Fruit fly (Drosophila melanogaster) whole organism, embryonic: ENCODE results near the gene COX7AL.

Experiments used
- CG11093 ChIP-seq: fragments of 200-800 bp; sonication (Bioruptor generic); IDR thresholded peaks from 3 replicates; pipeline ENCODE4 v1.3.6; 2022; ENCODE audit warnings: missing biosample characterization, missing genetic modification characterization
- CG14667 ChIP-seq: fragments of 200-800 bp; sonication (Bioruptor generic); IDR thresholded peaks from 2 replicates; pipeline ENCODE4 v1.3.6; 2022; ENCODE audit warnings: missing biosample characterization, missing genetic modification characterization
- CG17612 ChIP-seq: fragments of 200-800 bp; sonication (Bioruptor generic); IDR thresholded peaks from 2 replicates; pipeline ENCODE4 v1.3.6; 2022; ENCODE audit warnings: missing biosample characterization, missing genetic modification characterization
- CG2712 ChIP-seq: fragments of 200-800 bp; optimal IDR thresholded peaks from 3 replicates; lab custom pipeline; 2019; ENCODE audit warnings: missing biosample characterization, mild to moderate bottlenecking, missing genetic modification characterization, moderate library complexity
- CG9437 ChIP-seq: fragments of 200-800 bp; sonication (Bioruptor generic); optimal IDR thresholded peaks from 2 replicates; lab custom pipeline; 2018; ENCODE audit warnings: missing biosample characterization, mild to moderate bottlenecking, missing genetic modification characterization
- Rfx ChIP-seq: fragments of 200-800 bp; sonication (Bioruptor generic); IDR thresholded peaks from 2 replicates; pipeline ENCODE4 v1.3.6; 2022; ENCODE audit warnings: missing biosample characterization, missing genetic modification characterization
- org-1 ChIP-seq: fragments of 200-800 bp; sonication (Bioruptor generic); optimal IDR thresholded peaks from 2 replicates; lab custom pipeline; 2017; ENCODE audit warnings: missing biosample characterization, missing genetic modification characterization
- vnd ChIP-seq: fragments of 200-800 bp; sonication (Bioruptor generic); IDR thresholded peaks from 3 replicates; pipeline ENCODE4 v1.3.6; 2022; ENCODE audit warnings: missing biosample characterization, missing genetic modification characterization; ENCODE audit not compliant: partially characterized antibody
- zf30C ChIP-seq: fragments of 200-800 bp; sonication (Bioruptor generic); optimal IDR thresholded peaks from 3 replicates; lab custom pipeline; 2018; ENCODE audit warnings: missing biosample characterization, mild to moderate bottlenecking, missing genetic modification characterization

DNA sequence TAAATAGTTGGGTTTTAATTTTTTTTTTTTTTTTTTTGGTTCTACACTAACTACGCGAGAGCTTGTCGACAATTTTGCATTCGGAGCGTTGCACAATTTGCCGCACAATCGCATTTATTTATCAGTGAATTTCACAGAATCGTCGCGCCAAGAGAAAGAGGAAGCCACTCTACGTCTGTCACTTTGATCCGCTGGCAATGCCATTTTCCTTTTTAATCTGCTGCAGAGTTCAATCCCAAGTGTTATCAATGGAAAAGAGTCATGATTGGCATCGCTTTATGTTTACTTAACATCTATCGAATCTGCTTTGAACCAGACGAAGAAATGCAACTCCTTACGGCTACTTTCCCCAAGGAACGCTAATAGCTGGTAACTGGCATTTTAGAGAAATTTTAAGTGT is 13.8 kb upstream of the COX7AL start:
- TF ChIP-seq CG14667 (GFP tag; lab: Robert Waterston, UW) (no peak), CG2712 (no peak), Rfx (GFP tag; lab: Robert Waterston, UW) (no peak), CG17612 (GFP tag; lab: Robert Waterston, UW) (no peak), CG9437 (GFP tag; lab: Kevin White, UChicago) (no peak), org-1 (GFP tag; lab: Kevin White, UChicago) (no peak), vnd (no peak), zf30C (GFP tag; lab: Kevin White, UChicago) (no peak), CG11093 (GFP tag; lab: Robert Waterston, UW) (no peak)
